Fruit fly (Drosophila melanogaster) whole organism, prepupa: ENCODE data around the gene U2af50.

Source experiments
- Ets96B ChIP-seq: fragments of 200-800 bp; optimal IDR thresholded peaks from 2 replicates; lab custom pipeline; 2019; ENCODE audit warnings: missing biosample characterization, mild to moderate bottlenecking, missing genetic modification characterization, moderate library complexity
- Hr39 ChIP-seq: fragments of 200-800 bp; sonication (Bioruptor generic); optimal IDR thresholded peaks from 2 replicates; lab custom pipeline; 2016; ENCODE audit warnings: missing biosample characterization, missing genetic modification characterization
- Sox14 ChIP-seq: fragments of 200-800 bp; sonication (Bioruptor generic); optimal IDR thresholded peaks from 3 replicates; lab custom pipeline; 2016; ENCODE audit warnings: missing biosample characterization, missing genetic modification characterization
- spab ChIP-seq: fragments of 200-800 bp; sonication (Bioruptor generic); optimal IDR thresholded peaks from 2 replicates; lab custom pipeline; 2017; ENCODE audit warnings: missing biosample characterization, mild to moderate bottlenecking, missing genetic modification characterization, missing genetic modification reagents

- TF ChIP-seq Sox14 (GFP tag; lab: Kevin White, UChicago) (no peak), Ets96B (tag; lab: Kevin White, UChicago) (no peak), Hr39 (GFP tag; lab: Kevin White, UChicago) (no peak), spab (GFP tag; lab: Kevin White, UChicago) (no peak)
These were observed 46.4 kb upstream of the U2af50 start, which contains the start of gene CG4301 for dm6 chrX:16405209-16405608.
